Fruit fly (Drosophila melanogaster): ENCODE data around the gene CG10516.

Gene CG10516

DNA sequence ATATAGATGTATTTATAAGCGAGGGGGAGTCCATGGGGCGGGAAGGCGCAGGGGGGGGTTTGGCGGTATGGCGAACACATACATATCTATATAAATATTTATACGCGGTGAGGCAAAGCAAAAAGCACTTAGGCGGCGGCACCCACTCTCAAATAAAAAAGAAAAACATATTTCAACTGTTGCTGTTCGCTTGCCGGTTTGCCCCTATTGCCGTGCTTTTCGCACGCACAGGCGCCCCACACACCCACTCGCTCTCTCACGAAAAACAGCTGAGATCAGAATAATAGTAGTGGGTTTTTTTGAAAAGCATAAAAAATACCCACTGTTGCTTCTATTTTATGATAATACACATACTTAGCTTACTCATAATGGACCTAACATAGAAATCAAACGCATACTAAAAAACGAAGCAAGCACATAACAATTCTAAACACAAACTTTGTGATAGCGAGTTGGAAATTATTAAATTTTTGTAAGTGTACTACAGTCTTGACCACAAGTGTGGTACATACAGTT is 33.2 kb downstream of the CG10516 start (continued):
- TF ChIP-seq kay (GFP tag; optimal IDR thresholded peaks at IDR 0.05) (peak; percentile 67), CG18764 (GFP tag; optimal IDR thresholded peaks at IDR 0.05) (peak; percentile 25), z (GFP tag; IDR thresholded peaks at IDR 0.05) (no peak), CG12769 (tag; optimal IDR thresholded peaks at IDR 0.05) (peak; percentile 89), cato (GFP tag; optimal IDR thresholded peaks at IDR 0.05; ENCODE audit: borderline replicate concordance) (peak; percentile 19), H15 (GFP tag; IDR thresholded peaks at IDR 0.05) (peak; percentile 43; the same call in 1 of the 3 replicates), CG3995 (GFP tag; optimal IDR thresholded peaks at IDR 0.05) (peak; percentile 50), Hsf (GFP tag; optimal IDR thresholded peaks at IDR 0.05) (peak; percentile 78), CG33213 (GFP tag; optimal IDR thresholded peaks at IDR 0.05) (peak; percentile 57), Atf6 (GFP tag; IDR thresholded peaks at IDR 0.05) (peak; percentile 92), CG10366 (GFP tag; IDR thresholded peaks at IDR 0.05) (peak; percentile 49), oc (tag; optimal IDR thresholded peaks at IDR 0.05) (no peak), Ets65A (GFP tag) (no peak), D (optimal IDR thresholded peaks at IDR 0.05) (no peak), D (GFP tag; optimal IDR thresholded peaks at IDR 0.05) (peak; percentile 23), CG1792 (GFP tag; optimal IDR thresholded peaks at IDR 0.05) (peak; percentile 74), mirr (GFP tag; optimal IDR thresholded peaks at IDR 0.05) (peak; percentile 81), bcd (GFP tag; optimal IDR thresholded peaks at IDR 0.05) (peak; percentile 84), grn (GFP tag; optimal IDR thresholded peaks at IDR 0.05) (no peak), run (tag; optimal IDR thresholded peaks at IDR 0.05) (no peak), vfl (GFP tag; optimal IDR thresholded peaks at IDR 0.05) (peak; percentile 65), toy (GFP tag; IDR thresholded peaks at IDR 0.05) (0 out of 2 replicates have a peak, but pooled peaks have one; percentile 9), ro (GFP tag; IDR thresholded peaks at IDR 0.05) (no peak), sc (optimal IDR thresholded peaks at IDR 0.05) (no peak), sc (GFP tag; optimal IDR thresholded peaks at IDR 0.05) (no peak), ci (GFP tag; IDR thresholded peaks at IDR 0.05) (no peak), CG3163 (GFP tag; optimal IDR thresholded peaks at IDR 0.05) (peak; percentile 42), CG11560 (tag; IDR thresholded peaks at IDR 0.05) (no peak), Six4 (GFP tag; optimal IDR thresholded peaks at IDR 0.05) (no peak), tgo (GFP tag; IDR thresholded peaks at IDR 0.05) (peak; percentile 70), NfI (GFP tag; optimal IDR thresholded peaks at IDR 0.05) (peak; percentile 84), Ravus (GFP tag; IDR thresholded peaks at IDR 0.05) (no peak), da (GFP tag; optimal IDR thresholded peaks at IDR 0.05) (peak; percentile 50), h (optimal IDR thresholded peaks at IDR 0.05) (no peak), slp2 (GFP tag; optimal IDR thresholded peaks at IDR 0.05) (peak; percentile 67), Meics (GFP tag; optimal IDR thresholded peaks at IDR 0.05) (peak; percentile 84), CG30431 (GFP tag; optimal IDR thresholded peaks at IDR 0.05) (no peak), CG8478 (optimal IDR thresholded peaks at IDR 0.05) (no peak), fd96Cb (tag; optimal IDR thresholded peaks at IDR 0.05) (peak; percentile 55), dpn (GFP tag; optimal IDR thresholded peaks at IDR 0.05) (peak; percentile 67 to 85), CG9932 (GFP tag; IDR thresholded peaks at IDR 0.05) (peak; percentile 85)

dm6 chr3L:16002116-16002716 is 34.2 kb downstream of the CG10516 start:
- peak; percentile 4 for TF ChIP-seq CG13894 (tag; optimal IDR thresholded peaks at IDR 0.05)
- TF ChIP-seq CG10431 (GFP tag; optimal IDR thresholded peaks at IDR 0.05) = no peak
- no peak for TF ChIP-seq E2f2 (GFP tag; IDR thresholded peaks at IDR 0.05)
- peak; percentile 19 for TF ChIP-seq CG8924 (tag; optimal IDR thresholded peaks at IDR 0.05)
- TF ChIP-seq tup (GFP tag; optimal IDR thresholded peaks at IDR 0.05) = no peak
- no peak for TF ChIP-seq CG18476 (GFP tag; optimal IDR thresholded peaks at IDR 0.05)
- TF ChIP-seq Nf-YC (tag; optimal IDR thresholded peaks at IDR 0.05) = no peak
- no peak for TF ChIP-seq nerfin-2 (GFP tag; IDR thresholded peaks at IDR 0.05; ENCODE audit: partially characterized antibody)
- TF ChIP-seq CG7839 (tag; optimal IDR thresholded peaks at IDR 0.05) = peak; percentile 6
- TF ChIP-seq CG1233 (GFP tag; optimal IDR thresholded peaks at IDR 0.05) = no peak
- peak; percentile 5 for TF ChIP-seq crc (GFP tag; optimal IDR thresholded peaks at IDR 0.05)
- peak; percentile 28 for TF ChIP-seq oc (tag; optimal IDR thresholded peaks at IDR 0.05)
- no peak for TF ChIP-seq Ssrp (tag; optimal IDR thresholded peaks at IDR 0.05)
- no peak for TF ChIP-seq CG12219 (GFP tag; optimal IDR thresholded peaks at IDR 0.05)
- TF ChIP-seq CG7786 (GFP tag; optimal IDR thresholded peaks at IDR 0.05) = no peak

Data from whole organism, embryonic.